Worm (Caenorhabditis elegans): ENCODE results near the gene Y105C5B.1.

- no peak for TF ChIP-seq W03F9.2 (tag; optimal IDR thresholded peaks at IDR 0.05)
- TF ChIP-seq dao-5 (tag; optimal IDR thresholded peaks at IDR 0.05), result no peak
- TF ChIP-seq him-1 (tag; optimal IDR thresholded peaks at IDR 0.05), result no peak
These were observed 17.3 kb upstream of the Y105C5B.1 start for ce11 chrIV:15852875-15853793.

Measured in whole organism, L4/young adult.